Fruit fly (Drosophila melanogaster): ENCODE results near the gene CG12012.
A peak's percentile ranks its signal among the peaks of the same experiment; 100 is the strongest.

Gene CG12012

DNA sequence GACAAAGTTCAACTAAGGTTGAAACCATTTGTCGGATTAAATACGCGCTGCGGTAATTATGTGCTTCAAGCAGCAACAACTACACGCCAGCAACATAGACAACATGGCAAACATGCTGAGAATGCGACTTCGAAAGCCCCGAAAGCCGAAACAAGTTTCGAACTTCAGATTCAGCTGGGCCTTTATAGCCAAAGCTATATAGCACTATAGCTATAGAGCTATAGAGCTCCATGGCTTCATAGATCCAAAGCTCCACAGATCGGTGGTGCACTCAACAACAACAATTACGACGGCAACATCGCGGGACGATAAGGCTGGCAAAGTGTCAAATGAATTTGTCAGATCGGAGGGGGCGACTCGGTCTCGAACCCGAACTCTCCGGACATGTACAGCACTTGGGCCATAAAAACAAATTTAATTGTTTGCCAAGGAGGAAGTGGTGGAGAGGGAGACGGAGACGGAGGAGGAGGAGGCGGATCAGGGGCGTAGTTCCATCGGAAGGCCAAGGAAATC is 20.8 kb downstream of the CG12012 start:
- TF ChIP-seq sage (GFP tag; optimal IDR thresholded peaks at IDR 0.05) (no peak), rgr (GFP tag; optimal IDR thresholded peaks at IDR 0.05) (no peak), fru (GFP tag; optimal IDR thresholded peaks at IDR 0.05) (no peak), Rel (GFP tag; optimal IDR thresholded peaks at IDR 0.05) (no peak), Rel (tag; optimal IDR thresholded peaks at IDR 0.05) (no peak), dl (GFP tag; optimal IDR thresholded peaks at IDR 0.05; ENCODE audit: insufficient read depth in 1 of 2, partially characterized antibody in 2 of 2) (no peak), OdsH (GFP tag; optimal IDR thresholded peaks at IDR 0.05) (no peak), tai (GFP tag; optimal IDR thresholded peaks at IDR 0.05) (no peak), psq (GFP tag; optimal IDR thresholded peaks at IDR 0.05) (no peak), Hnf4 (GFP tag; optimal IDR thresholded peaks at IDR 0.05) (no peak)

DNA sequence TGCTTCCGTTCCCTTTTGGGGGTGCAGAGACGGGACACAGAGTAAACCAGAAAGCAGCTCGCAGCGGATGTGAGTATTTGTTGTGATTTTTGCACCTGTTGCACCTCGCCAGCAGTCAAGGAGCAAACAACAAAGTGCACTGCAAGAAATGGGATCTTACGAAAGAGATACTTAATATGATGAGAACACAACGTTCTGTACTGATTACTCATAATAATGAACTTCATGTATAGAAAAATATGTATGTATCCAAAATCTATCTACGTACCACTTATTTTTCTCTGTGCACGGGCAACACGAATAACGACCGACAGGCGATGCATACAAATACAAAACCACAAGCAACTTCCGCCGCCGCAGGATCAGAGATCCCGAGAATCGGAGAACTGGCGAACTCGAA is 21.3 kb downstream of the CG12012 start:
- TF ChIP-seq Myc (optimal IDR thresholded peaks at IDR 0.05) (no peak), sv (GFP tag; optimal IDR thresholded peaks at IDR 0.05) (no peak), foxo (GFP tag; optimal IDR thresholded peaks at IDR 0.05) (peak in 1 of 2 experiments; percentile 86), Hr83 (GFP tag; optimal IDR thresholded peaks at IDR 0.05; ENCODE audit: poor library complexity, severe bottlenecking) (no peak), Rel (GFP tag; optimal IDR thresholded peaks at IDR 0.05) (peak; percentile 54), Rel (tag; optimal IDR thresholded peaks at IDR 0.05) (peak; percentile 49), OdsH (GFP tag; optimal IDR thresholded peaks at IDR 0.05) (peak; percentile 89), Vsx2 (GFP tag; optimal IDR thresholded peaks at IDR 0.05; ENCODE audit: partially characterized antibody) (no peak), Abd-B (GFP tag; optimal IDR thresholded peaks at IDR 0.05) (no peak), pan (optimal IDR thresholded peaks at IDR 0.05) (no peak), Mio (GFP tag; optimal IDR thresholded peaks at IDR 0.05) (no peak), sage (GFP tag; optimal IDR thresholded peaks at IDR 0.05) (peak; percentile 85), dmrt93B (GFP tag; optimal IDR thresholded peaks at IDR 0.05) (peak; percentile 78), dl (GFP tag; optimal IDR thresholded peaks at IDR 0.05; ENCODE audit: insufficient read depth in 1 of 2, partially characterized antibody in 2 of 2) (no peak), Dif (GFP tag; optimal IDR thresholded peaks at IDR 0.05; ENCODE audit: partially characterized antibody) (no peak), Sp1 (GFP tag; optimal IDR thresholded peaks at IDR 0.05) (peak; percentile 90), Dfd (GFP tag; optimal IDR thresholded peaks at IDR 0.05) (no peak), N (GFP tag; optimal IDR thresholded peaks at IDR 0.05) (no peak), ey (GFP tag; optimal IDR thresholded peaks at IDR 0.05) (peak; percentile 88), Hr78 (GFP tag; optimal IDR thresholded peaks at IDR 0.05) (no peak), fru (GFP tag; optimal IDR thresholded peaks at IDR 0.05) (peak; percentile 85), Jra (GFP tag; optimal IDR thresholded peaks at IDR 0.05) (peak; percentile 57), jim (GFP tag; optimal IDR thresholded peaks at IDR 0.05) (no peak), usp (GFP tag; optimal IDR thresholded peaks at IDR 0.05) (no peak), CG9705 (GFP tag; optimal IDR thresholded peaks at IDR 0.05) (peak; percentile 80), GATAd (GFP tag; optimal IDR thresholded peaks at IDR 0.05) (no peak), h (GFP tag; optimal IDR thresholded peaks at IDR 0.05) (peak; percentile 93), CG32264 (GFP tag; optimal IDR thresholded peaks at IDR 0.05) (peak; percentile 80), tai (GFP tag; optimal IDR thresholded peaks at IDR 0.05) (peak; percentile 72), psq (GFP tag; optimal IDR thresholded peaks at IDR 0.05) (peak; percentile 84), Hnf4 (GFP tag; optimal IDR thresholded peaks at IDR 0.05) (peak; percentile 82), woc (GFP tag; optimal IDR thresholded peaks at IDR 0.05) (peak; percentile 84), HLH106 (tag; optimal IDR thresholded peaks at IDR 0.05) (peak; percentile 91), br (GFP tag; optimal IDR thresholded peaks at IDR 0.05) (peak; percentile 84), lola (GFP tag; optimal IDR thresholded peaks at IDR 0.05) (no peak), brk (GFP tag; optimal IDR thresholded peaks at IDR 0.05) (peak; percentile 76), CrebA (GFP tag; optimal IDR thresholded peaks at IDR 0.05; ENCODE audit: borderline replicate concordance) (peak; percentile 58), rgr (GFP tag; optimal IDR thresholded peaks at IDR 0.05) (peak; percentile 87), dsf (GFP tag; optimal IDR thresholded peaks at IDR 0.05; ENCODE audit: borderline replicate concordance) (peak; percentile 25)

DNA sequence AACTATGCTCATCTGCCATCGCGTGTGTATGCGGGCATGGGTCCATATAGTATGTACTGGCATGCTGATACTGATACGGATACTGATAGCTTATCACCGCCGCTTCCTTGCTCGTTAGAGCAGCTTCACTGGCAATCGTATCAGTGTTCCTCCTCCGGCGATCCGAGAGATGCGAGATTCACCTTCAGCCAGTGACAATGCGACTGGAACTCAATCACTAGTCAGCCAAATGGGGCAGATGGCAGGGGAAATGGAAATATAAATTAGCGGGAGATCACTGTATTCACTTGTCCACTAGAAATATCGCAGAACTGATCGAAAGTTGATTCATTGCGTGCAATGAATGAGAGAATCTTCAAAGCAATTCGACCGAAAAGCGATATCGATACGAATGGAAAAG is 21.9 kb downstream of the CG12012 start:
- TF ChIP-seq Hr83 (GFP tag; optimal IDR thresholded peaks at IDR 0.05; ENCODE audit: poor library complexity, severe bottlenecking) (no peak), br (GFP tag; optimal IDR thresholded peaks at IDR 0.05) (no peak), fru (GFP tag; optimal IDR thresholded peaks at IDR 0.05) (no peak), sv (GFP tag; optimal IDR thresholded peaks at IDR 0.05) (no peak), jim (GFP tag; optimal IDR thresholded peaks at IDR 0.05) (no peak), HLH106 (tag; optimal IDR thresholded peaks at IDR 0.05) (no peak), woc (GFP tag; optimal IDR thresholded peaks at IDR 0.05) (no peak), CG9705 (GFP tag; optimal IDR thresholded peaks at IDR 0.05) (no peak)
